Worm (Caenorhabditis elegans) whole organism, midembryonic: ENCODE data around the gene zig-10.
A peak's percentile ranks its signal among the peaks of the same experiment; 100 is the strongest.

Experiments
- T22C8.4 ChIP-seq: fragments of 200-800 bp; sonication (Bioruptor generic); IDR thresholded peaks from 2 replicates; pipeline ENCODE4 v1.3.6; 2022; ENCODE audit warnings: missing genetic modification characterization, missing compliant biosample characterization
- cog-1 ChIP-seq: sonication (generic microtip); optimal IDR thresholded peaks from 2 replicates; lab custom pipeline; 2016; ENCODE audit warnings: missing genetic modification characterization, missing compliant biosample characterization
- flt-1 ChIP-seq: fragments of 200-800 bp; sonication (Bioruptor generic); IDR thresholded peaks from 2 replicates; pipeline ENCODE4 v1.3.6; 2022; ENCODE audit warnings: missing genetic modification characterization, missing compliant biosample characterization
- klf-2 ChIP-seq: fragments of 200-800 bp; sonication (Bioruptor generic); conservative IDR thresholded peaks from 2 replicates; pipeline ENCODE4 v1.3.6; 2022; ENCODE audit warnings: missing genetic modification reagents, missing genetic modification characterization, missing compliant biosample characterization
- med-1 ChIP-seq: sonication (generic microtip); optimal IDR thresholded peaks from 2 replicates; lab custom pipeline; 2017; ENCODE audit warnings: missing genetic modification characterization, mild to moderate bottlenecking, missing compliant biosample characterization, antibody characterized with exemption, missing genetic modification reagents; ENCODE audit not compliant: insufficient read depth
- ref-1 ChIP-seq: fragments of 200-800 bp; sonication (Bioruptor generic); conservative IDR thresholded peaks from 2 replicates; pipeline ENCODE4 v1.3.6; 2022; ENCODE audit warnings: missing genetic modification reagents, missing genetic modification characterization, missing compliant biosample characterization
- tab-1 ChIP-seq: fragments of 200-800 bp; sonication (Bioruptor generic); IDR thresholded peaks from 2 replicates; pipeline ENCODE4 v1.3.6; 2022; ENCODE audit warnings: missing genetic modification characterization, missing compliant biosample characterization
- ztf-23 ChIP-seq: fragments of 200-800 bp; sonication (Bioruptor generic); IDR thresholded peaks from 2 replicates; pipeline ENCODE4 v1.3.6; 2022; ENCODE audit warnings: missing genetic modification reagents, missing genetic modification characterization, missing compliant biosample characterization
- ztf-29 ChIP-seq: fragments of 200-800 bp; sonication (Bioruptor generic); IDR thresholded peaks from 2 replicates; pipeline ENCODE4 v1.3.6; 2022; ENCODE audit warnings: missing genetic modification reagents, missing genetic modification characterization, missing compliant biosample characterization

Gene zig-10

DNA sequence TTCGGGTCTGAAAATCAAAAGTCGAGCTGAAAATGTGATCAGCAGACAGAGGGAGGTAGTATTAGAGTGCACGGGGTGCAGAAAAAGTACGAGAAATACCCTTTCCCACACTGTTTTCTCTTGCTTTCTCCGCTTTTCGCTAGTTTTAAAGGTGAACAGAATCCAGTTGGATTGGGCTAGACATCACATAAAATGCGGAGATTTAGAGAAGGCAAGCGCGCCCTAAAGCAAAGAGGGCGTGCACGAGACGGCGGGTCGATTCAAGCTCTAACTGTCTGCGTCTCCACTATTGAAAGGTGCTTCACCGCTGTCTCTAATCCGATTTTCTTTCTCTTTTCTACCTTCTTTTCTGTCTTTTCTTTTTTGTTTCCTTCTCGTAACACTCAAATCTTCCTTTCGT lies 28.4 kb upstream of the zig-10 start:
- peak; percentile 57 for TF ChIP-seq cog-1 (tag; lab: Kevin White, UChicago)
- no peak for TF ChIP-seq klf-2
- TF ChIP-seq T22C8.4 (GFP tag; lab: Robert Waterston, UW), result peak; percentile 59
- TF ChIP-seq ztf-23, result no peak

DNA sequence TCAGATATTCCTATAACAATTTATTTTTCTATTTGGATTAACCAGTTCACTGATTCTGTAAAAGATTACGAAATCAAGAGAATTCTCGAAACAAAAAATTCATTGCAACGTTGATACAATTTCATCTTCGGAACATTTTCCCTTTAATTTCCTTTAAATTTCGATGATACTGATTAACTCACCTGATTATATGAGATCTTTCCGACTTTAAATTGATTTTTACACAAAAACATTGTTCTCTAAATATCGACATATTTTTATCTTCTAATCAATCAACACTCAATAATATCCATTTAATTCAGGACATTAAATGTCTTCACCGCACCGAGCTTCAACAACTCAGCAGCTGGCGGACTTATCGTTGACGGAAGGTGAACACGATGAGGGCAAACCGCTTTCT lies 27.5 kb upstream of the zig-10 start, which contains the start of gene lin-23:
Gene lin-23, plus strand, starts transcription at position 301 of the 400 bp plus-strand sequence.
- TF ChIP-seq klf-2, result no peak
- no peak for TF ChIP-seq ref-1 (GFP tag; lab: Robert Waterston, UW)
- TF ChIP-seq tab-1, result no peak
- TF ChIP-seq ztf-29 (GFP tag; lab: Robert Waterston, UW), result no peak
- TF ChIP-seq med-1, result no peak
- no peak for TF ChIP-seq cog-1 (tag; lab: Kevin White, UChicago)

DNA sequence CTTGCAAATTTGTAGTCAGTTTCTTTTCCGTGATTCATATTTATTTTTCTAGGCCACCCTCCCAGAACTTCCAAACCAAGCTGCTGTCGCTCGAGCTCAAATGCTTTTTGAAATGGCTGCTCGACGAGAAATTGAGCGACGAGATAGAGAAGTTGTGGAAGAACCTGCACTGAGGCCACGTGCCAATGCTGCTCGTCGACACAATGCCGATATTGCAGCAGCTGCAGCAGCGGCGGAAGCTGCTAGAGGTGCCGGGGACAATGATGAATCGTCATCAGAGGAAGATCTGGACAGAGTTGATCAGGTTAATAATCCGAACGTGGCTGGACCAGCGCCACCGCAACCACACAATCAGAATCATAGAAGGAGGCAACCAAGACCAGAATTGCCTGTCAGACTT lies 25.1 kb upstream of the zig-10 start:
- TF ChIP-seq tab-1 (no peak), ref-1 (GFP tag; lab: Robert Waterston, UW) (no peak), ztf-23 (no peak), med-1 (no peak), klf-2 (no peak), T22C8.4 (GFP tag; lab: Robert Waterston, UW) (no peak), cog-1 (tag; lab: Kevin White, UChicago) (no peak), ztf-29 (GFP tag; lab: Robert Waterston, UW) (no peak), flt-1 (GFP tag; lab: Robert Waterston, UW) (no peak)

DNA sequence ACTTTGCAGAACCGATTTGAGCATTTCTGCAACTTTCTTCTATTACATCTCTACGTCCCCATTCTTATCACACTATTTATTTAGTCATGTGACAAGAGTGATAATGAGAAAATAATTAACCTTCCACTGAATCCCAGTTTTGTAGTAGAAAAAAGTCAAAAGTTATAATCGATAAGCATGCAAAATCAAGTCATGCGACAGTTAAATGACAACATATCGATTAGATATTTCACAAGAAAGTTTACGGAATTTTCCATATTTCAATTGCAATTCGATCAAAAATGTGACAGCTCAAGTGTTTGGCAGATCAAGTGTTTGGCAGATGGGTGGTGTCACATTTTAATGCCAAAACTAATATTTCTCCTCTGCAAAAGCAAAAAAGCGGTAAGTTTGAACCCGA lies 23.9 kb upstream of the zig-10 start:
- TF ChIP-seq T22C8.4 (GFP tag; lab: Robert Waterston, UW) (no peak), tab-1 (no peak), klf-2 (no peak), cog-1 (tag; lab: Kevin White, UChicago) (no peak), ref-1 (GFP tag; lab: Robert Waterston, UW) (no peak), flt-1 (GFP tag; lab: Robert Waterston, UW) (no peak), ztf-23 (no peak), ztf-29 (GFP tag; lab: Robert Waterston, UW) (no peak), med-1 (no peak)

DNA sequence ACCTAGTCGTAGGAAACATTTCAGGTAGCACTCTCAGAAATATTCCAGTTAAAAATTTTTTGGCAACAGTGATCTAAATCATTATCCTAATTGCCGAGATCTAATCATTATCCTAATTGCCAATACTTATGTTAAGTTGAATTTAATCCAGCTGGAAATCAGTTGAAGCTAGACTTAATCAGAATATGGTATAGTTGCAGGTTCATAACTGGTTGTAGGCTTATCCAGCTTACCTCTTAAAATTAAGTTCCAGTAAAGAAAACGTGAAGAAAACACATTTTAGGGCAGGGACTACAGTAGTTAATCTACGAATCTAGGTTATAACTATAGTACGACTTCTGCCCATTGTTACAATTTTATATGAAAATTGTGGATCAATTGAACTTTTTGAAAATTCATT lies 21.8 kb upstream of the zig-10 start:
- TF ChIP-seq klf-2 (no peak), ztf-23 (no peak), ztf-29 (GFP tag; lab: Robert Waterston, UW) (no peak), tab-1 (no peak), med-1 (no peak), T22C8.4 (GFP tag; lab: Robert Waterston, UW) (no peak), ref-1 (GFP tag; lab: Robert Waterston, UW) (no peak), cog-1 (tag; lab: Kevin White, UChicago) (no peak), flt-1 (GFP tag; lab: Robert Waterston, UW) (no peak)

DNA sequence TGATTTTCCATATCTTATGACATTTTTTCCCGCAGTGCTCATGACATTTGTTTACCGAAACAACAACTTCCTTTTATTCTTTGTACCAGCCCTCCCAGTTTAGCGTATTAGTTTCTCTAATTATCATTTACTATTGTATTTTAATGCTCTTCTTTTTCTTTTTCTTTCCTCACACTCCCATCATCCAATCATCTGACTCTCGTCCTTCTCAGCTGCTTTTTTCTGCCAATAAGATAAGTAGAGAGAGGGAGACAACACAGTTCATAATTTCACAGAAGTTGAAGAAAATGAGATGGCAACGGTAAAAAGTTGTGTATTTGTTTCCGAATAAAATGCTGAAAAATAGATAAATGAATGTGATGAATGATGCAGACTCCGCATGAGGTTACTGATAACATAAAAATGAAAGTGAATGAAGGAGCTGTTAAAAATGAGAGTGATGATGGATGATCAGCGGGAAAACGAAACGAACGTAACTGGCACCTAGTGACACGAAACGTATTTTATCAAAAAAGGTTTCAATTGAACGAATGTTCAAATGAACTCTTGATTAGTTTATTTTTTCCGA lies 21.0 kb upstream of the zig-10 start:
- TF ChIP-seq ztf-23, result no peak
- TF ChIP-seq ztf-29 (GFP tag; lab: Robert Waterston, UW), result no peak
- TF ChIP-seq tab-1, result no peak
- TF ChIP-seq med-1, result no peak
- TF ChIP-seq klf-2, result no peak
- TF ChIP-seq flt-1 (GFP tag; lab: Robert Waterston, UW), result no peak
- TF ChIP-seq ref-1 (GFP tag; lab: Robert Waterston, UW), result no peak
- TF ChIP-seq cog-1 (tag; lab: Kevin White, UChicago), result no peak
- no peak for TF ChIP-seq T22C8.4 (GFP tag; lab: Robert Waterston, UW)

DNA sequence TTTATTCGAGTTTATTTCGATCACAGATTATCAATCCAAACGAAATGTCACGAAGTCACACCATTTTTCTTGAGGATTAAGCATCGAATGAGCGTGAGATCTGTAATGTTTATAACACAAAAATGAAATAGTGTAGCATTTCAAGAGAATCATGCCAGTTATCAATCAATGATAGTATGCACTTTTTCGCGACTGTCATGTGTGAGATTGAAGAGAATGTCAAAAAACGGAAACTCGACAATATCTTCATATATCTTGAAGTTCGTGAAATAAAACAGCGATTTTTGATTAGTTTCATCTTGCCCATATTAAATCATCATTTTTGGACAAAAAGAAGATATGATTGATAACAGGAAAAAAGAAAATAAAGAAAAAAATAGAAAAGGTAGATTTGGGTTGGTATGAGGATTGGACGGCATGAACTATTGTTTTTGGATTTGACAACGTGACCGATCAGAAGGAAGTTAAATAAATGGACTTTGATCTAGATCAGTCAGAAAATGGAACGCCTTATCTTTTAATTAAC lies 19.4 kb upstream of the zig-10 start:
- TF ChIP-seq T22C8.4 (GFP tag; lab: Robert Waterston, UW) (no peak), ref-1 (GFP tag; lab: Robert Waterston, UW) (no peak), ztf-23 (no peak), tab-1 (no peak), ztf-29 (GFP tag; lab: Robert Waterston, UW) (no peak)

DNA sequence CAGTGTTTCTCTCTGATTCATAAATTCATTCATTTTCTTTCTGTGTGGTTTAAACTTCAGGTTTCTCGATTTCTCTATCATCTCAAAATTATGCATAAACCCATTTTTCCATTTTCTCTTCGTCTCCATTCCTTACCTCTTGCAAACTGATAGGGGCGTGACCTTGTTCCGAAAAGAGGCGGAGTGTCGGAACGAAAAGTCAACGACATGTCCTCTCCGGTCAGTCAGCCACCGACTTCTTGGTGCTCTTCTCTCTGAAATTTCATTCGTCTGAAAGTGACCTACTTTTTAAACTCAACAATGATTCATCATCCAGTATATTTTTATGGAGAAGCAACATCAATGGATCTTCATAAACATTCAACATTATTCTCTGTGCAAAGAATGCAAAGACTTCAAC lies 17.6 kb upstream of the zig-10 start, which contains the start of gene F58F12.12:
Gene F58F12.12, plus strand, starts transcription at position 301 of the 400 bp plus-strand sequence.
- no peak for TF ChIP-seq ref-1 (GFP tag; lab: Robert Waterston, UW)
- TF ChIP-seq cog-1 (tag; lab: Kevin White, UChicago), result no peak

DNA sequence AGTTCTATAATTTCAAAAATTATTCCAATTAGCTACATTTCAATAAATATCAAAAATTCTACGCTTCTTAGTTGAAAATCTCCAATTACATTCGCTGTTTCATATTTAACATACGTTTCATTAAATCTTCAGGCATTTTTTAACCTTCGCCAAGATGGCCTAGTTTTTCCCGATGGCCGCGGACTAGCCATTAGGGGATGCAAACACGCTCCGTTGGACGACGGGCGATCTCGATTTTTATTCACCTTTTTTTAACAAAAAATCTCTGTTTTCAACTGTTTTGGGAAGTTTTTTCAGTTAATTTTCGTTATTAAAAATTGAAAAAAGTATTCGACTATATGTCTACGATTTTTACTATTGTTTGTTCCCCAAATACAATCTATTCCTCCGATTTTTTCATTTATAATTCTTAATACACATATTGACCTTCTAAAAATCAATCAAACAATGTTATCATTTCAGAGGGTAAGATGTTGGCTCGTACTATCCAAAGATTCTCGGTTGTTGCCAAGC lies 15.3 kb upstream of the zig-10 start, which contains the start of gene F58F12.1:
Gene F58F12.1, plus strand, starts transcription at position 463 of the 513 bp plus-strand sequence.
- peak; percentile 47; the same call in 1 of the 2 replicates for TF ChIP-seq flt-1 (GFP tag; lab: Robert Waterston, UW)
- no peak for TF ChIP-seq ref-1 (GFP tag; lab: Robert Waterston, UW)

DNA sequence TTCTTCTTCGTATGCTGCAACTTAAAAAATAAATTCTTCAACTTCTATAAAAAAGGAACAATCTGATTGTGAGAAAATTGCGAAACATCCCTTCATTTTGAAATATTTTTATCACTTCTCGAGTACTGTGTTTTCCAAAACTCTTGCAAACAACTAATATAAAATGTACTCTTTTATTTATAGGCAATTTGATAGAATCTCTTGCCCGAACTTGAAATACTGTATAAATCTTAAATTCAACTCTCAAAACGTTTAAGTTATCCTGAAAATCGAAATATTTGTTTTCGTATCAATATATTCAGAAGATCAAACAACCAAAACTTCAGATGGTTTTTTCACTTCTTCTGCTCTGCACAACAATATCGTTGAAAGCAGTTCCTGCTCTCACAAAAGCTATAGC lies 12.0 kb upstream of the zig-10 start, which contains the start of gene F58F12.4:
Gene F58F12.4, plus strand, starts transcription at position 301 of the 400 bp plus-strand sequence.
- TF ChIP-seq T22C8.4 (GFP tag; lab: Robert Waterston, UW) (no peak), tab-1 (no peak), klf-2 (no peak), flt-1 (GFP tag; lab: Robert Waterston, UW) (no peak), ref-1 (GFP tag; lab: Robert Waterston, UW) (no peak), med-1 (no peak), cog-1 (tag; lab: Kevin White, UChicago) (no peak), ztf-23 (no peak), ztf-29 (GFP tag; lab: Robert Waterston, UW) (no peak)

DNA sequence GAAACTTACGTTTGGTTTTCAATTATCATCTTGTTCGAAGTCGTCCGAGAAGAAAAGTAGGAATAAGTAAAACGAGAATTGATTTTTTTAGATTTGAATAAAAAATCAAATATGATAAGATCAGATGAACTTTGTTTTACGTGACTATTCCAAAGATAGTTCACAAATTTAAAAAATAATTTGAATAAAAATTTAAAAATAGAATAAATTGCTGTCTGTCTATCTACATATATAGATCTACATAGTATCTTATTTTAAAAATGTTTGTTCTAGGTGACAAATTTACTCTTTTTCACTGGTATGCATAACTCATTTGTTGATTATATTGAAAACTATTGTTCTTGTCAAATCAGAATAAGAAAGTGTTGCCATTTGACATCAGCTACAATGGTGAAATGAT lies 10.6 kb upstream of the zig-10 start, which contains the start of gene F58F12.2:
Gene F58F12.2, minus strand, starts transcription at position 101 of the 400 bp plus-strand sequence.
- no peak for TF ChIP-seq klf-2
- no peak for TF ChIP-seq flt-1 (GFP tag; lab: Robert Waterston, UW)
- TF ChIP-seq cog-1 (tag; lab: Kevin White, UChicago), result no peak
- TF ChIP-seq ztf-29 (GFP tag; lab: Robert Waterston, UW), result no peak
- no peak for TF ChIP-seq tab-1
- TF ChIP-seq T22C8.4 (GFP tag; lab: Robert Waterston, UW), result no peak
- TF ChIP-seq ztf-23, result no peak
